Fruit fly (Drosophila melanogaster) whole organism, pupa: ENCODE measurements around the gene CG7275.

ENCODE experiments used
- CG32121 ChIP-seq: fragments of 200-800 bp; sonication (Bioruptor generic); IDR thresholded peaks from 2 replicates; pipeline ENCODE4 v1.3.6; 2022; ENCODE audit warnings: missing biosample characterization, missing genetic modification characterization
- D1 ChIP-seq: fragments of 200-800 bp; sonication (Bioruptor generic); optimal IDR thresholded peaks from 2 replicates; lab custom pipeline; 2018; ENCODE audit warnings: missing biosample characterization, mild to moderate bottlenecking, missing genetic modification characterization, moderate library complexity

dm6 chr3L:15513726-15514125 lies 15.0 kb downstream of the CG7275 start:
- TF ChIP-seq D1 (tag; lab: Kevin White, UChicago): no peak
- TF ChIP-seq CG32121 (GFP tag; lab: Robert Waterston, UW): no peak
